Fruit fly (Drosophila melanogaster) Kc167 (cell line): Measurements from ENCODE around the gene brwl.

Source experiments
- h ChIP-seq: fragments of >200 bp; optimal IDR thresholded peaks from 3 replicates; lab custom pipeline; 2018; ENCODE audit warnings: missing external identifiers
- insv ChIP-seq: fragments of >200 bp; optimal IDR thresholded peaks from 3 replicates; lab custom pipeline; 2018; ENCODE audit warnings: missing external identifiers
- psq ChIP-seq: fragments of >200 bp; optimal IDR thresholded peaks from 2 replicates; lab custom pipeline; 2017; ENCODE audit warnings: missing external identifiers
- ttk ChIP-seq: sonication (Bioruptor generic); optimal IDR thresholded peaks from 2 replicates; lab custom pipeline; 2017; ENCODE audit warnings: missing external identifiers

- TF ChIP-seq psq (lab: Kevin White, UChicago) (no peak), h (lab: Kevin White, UChicago) (no peak), insv (no peak), ttk (lab: Kevin White, UChicago) (no peak)
These were observed 32.1 kb downstream of the brwl start, which contains the start of gene CG4382 for dm6 chr2L:9600772-9601171.
